Worm (Caenorhabditis elegans) whole organism, L1 larva: ENCODE data around the gene spr-2.

Source experiments
- C04F5.9 ChIP-seq: sonication (generic microtip); optimal IDR thresholded peaks from 2 replicates; lab custom pipeline; 2016; ENCODE audit warnings: missing genetic modification characterization, missing compliant biosample characterization
- C16A3.4 ChIP-seq: fragments of 150-350 bp; optimal IDR thresholded peaks from 2 replicates; lab custom pipeline; 2014; ENCODE audit warnings: missing biosample characterization, missing genetic modification characterization
- F16B12.6 ChIP-seq: fragments of 150-350 bp; optimal IDR thresholded peaks from 2 replicates; lab custom pipeline; 2014; ENCODE audit warnings: missing biosample characterization, missing genetic modification characterization
- Y116A8C.19 ChIP-seq: sonication (generic microtip); optimal IDR thresholded peaks from 2 replicates; lab custom pipeline; 2016; ENCODE audit warnings: missing compliant biosample characterization, missing genetic modification characterization, borderline replicate concordance
- alr-1 ChIP-seq: fragments of 200-800 bp; sonication (Bioruptor generic); optimal IDR thresholded peaks from 2 replicates; lab custom pipeline; 2018; ENCODE audit warnings: borderline replicate concordance, mild to moderate bottlenecking, missing genetic modification characterization, missing compliant biosample characterization
- aly-2 ChIP-seq: fragments of 150-350 bp; optimal IDR thresholded peaks from 2 replicates; lab custom pipeline; 2014; ENCODE audit warnings: missing biosample characterization, missing genetic modification characterization
- ama-1 ChIP-seq: fragments of 150-350 bp; optimal IDR thresholded peaks from 2 replicates; lab custom pipeline; 2014
- ceh-63 ChIP-seq: fragments of 200-800 bp; sonication (Bioruptor generic); optimal IDR thresholded peaks from 2 replicates; lab custom pipeline; 2018; ENCODE audit warnings: mild to moderate bottlenecking, missing genetic modification characterization, missing compliant biosample characterization
- ces-1 ChIP-seq: fragments of 150-350 bp; optimal IDR thresholded peaks from 2 replicates; lab custom pipeline; 2014; ENCODE audit warnings: missing biosample characterization, missing genetic modification reagents, missing genetic modification characterization
- efl-1 ChIP-seq, 4 experiments: fragments of 150-350 bp; optimal IDR thresholded peaks in 3 of 4; peaks in 1 of 4; 1 replicate in 1 of 4; 2 replicates in 3 of 4; lab custom pipeline; 2014; ENCODE audit warnings: missing biosample characterization in 2 of 4, missing genetic modification characterization in 2 of 4, missing genetic modification reagents in 2 of 4
- egl-27 ChIP-seq, 2 experiments: fragments of 150-350 bp in 1 of 2; sonication (generic microtip); optimal IDR thresholded peaks; 3 replicates each; lab custom pipeline; 2017 to 2018; ENCODE audit warnings: missing biosample characterization in 2 of 2, missing genetic modification characterization in 2 of 2, missing genetic modification reagents in 2 of 2
- elt-3 ChIP-seq, 6 experiments: fragments of 150-350 bp in 1 of 6; sonication (generic microtip); optimal IDR thresholded peaks; 2 replicates each; lab custom pipeline; 2017 to 2018; ENCODE audit warnings: missing biosample characterization in 6 of 6, missing genetic modification characterization in 6 of 6, inconsistent platforms in 1 of 6
- fkh-10 ChIP-seq: sonication (generic microtip); optimal IDR thresholded peaks from 2 replicates; lab custom pipeline; 2017; ENCODE audit warnings: missing biosample characterization, missing genetic modification reagents, missing genetic modification characterization
- fkh-8 ChIP-seq: sonication (generic microtip); optimal IDR thresholded peaks from 2 replicates; lab custom pipeline; 2016; ENCODE audit warnings: mild to moderate bottlenecking, missing genetic modification characterization, missing compliant biosample characterization
- fos-1 ChIP-seq: fragments of 150-350 bp; optimal IDR thresholded peaks from 2 replicates; lab custom pipeline; 2014; ENCODE audit warnings: missing biosample characterization, missing genetic modification characterization
- grh-1 ChIP-seq: fragments of 200-800 bp; sonication (Bioruptor generic); IDR thresholded peaks from 2 replicates; pipeline ENCODE4 v1.3.6; 2022; ENCODE audit warnings: missing genetic modification reagents, missing genetic modification characterization, missing compliant biosample characterization
- hlh-17 ChIP-seq: fragments of 200-800 bp; sonication (Bioruptor generic); optimal IDR thresholded peaks from 2 replicates; lab custom pipeline; 2018; ENCODE audit warnings: missing genetic modification characterization, mild to moderate bottlenecking, missing compliant biosample characterization, moderate library complexity, borderline replicate concordance
- hpl-2 ChIP-seq: fragments of 150-350 bp; optimal IDR thresholded peaks from 2 replicates; lab custom pipeline; 2014; ENCODE audit warnings: missing biosample characterization, missing genetic modification reagents, missing genetic modification characterization
- irx-1 ChIP-seq: sonication (generic microtip); optimal IDR thresholded peaks from 2 replicates; lab custom pipeline; 2016; ENCODE audit warnings: missing genetic modification characterization, missing compliant biosample characterization
- isw-1 ChIP-seq: fragments of 200-800 bp; sonication (Bioruptor generic); IDR thresholded peaks from 2 replicates; pipeline ENCODE4 v1.3.6; 2022; ENCODE audit warnings: missing genetic modification characterization, missing compliant biosample characterization
- lin-13 ChIP-seq: fragments of 150-350 bp; optimal IDR thresholded peaks from 2 replicates; lab custom pipeline; 2014; ENCODE audit warnings: missing biosample characterization, missing genetic modification reagents, missing genetic modification characterization
- lin-14 ChIP-seq: fragments of 200-800 bp; sonication (Bioruptor generic); optimal IDR thresholded peaks from 2 replicates; lab custom pipeline; 2018; ENCODE audit warnings: mild to moderate bottlenecking, missing genetic modification characterization, moderate library complexity, missing compliant biosample characterization
- lin-15B ChIP-seq: fragments of 150-350 bp; sonication (generic microtip); optimal IDR thresholded peaks from 3 replicates; lab custom pipeline; 2014; ENCODE audit warnings: missing biosample characterization, missing genetic modification characterization
- lin-39 ChIP-seq: fragments of 150-350 bp; optimal IDR thresholded peaks from 2 replicates; lab custom pipeline; 2014; ENCODE audit warnings: missing biosample characterization, missing genetic modification reagents, missing genetic modification characterization
- lir-3 ChIP-seq: sonication (generic microtip); optimal IDR thresholded peaks from 2 replicates; lab custom pipeline; 2016; ENCODE audit warnings: mild to moderate bottlenecking, missing genetic modification characterization, moderate library complexity, missing compliant biosample characterization; ENCODE audit not compliant: poor library complexity
- mdl-1 ChIP-seq, 2 experiments: fragments of 150-350 bp; optimal IDR thresholded peaks; 2 replicates each; lab custom pipeline; 2014 to 2017; ENCODE audit warnings: missing biosample characterization in 2 of 2, missing genetic modification characterization in 2 of 2, inconsistent platforms in 1 of 2
- mep-1 ChIP-seq: fragments of 150-350 bp; optimal IDR thresholded peaks from 2 replicates; lab custom pipeline; 2014; ENCODE audit warnings: missing biosample characterization, missing genetic modification characterization
- nhr-11 ChIP-seq: fragments of 150-350 bp; optimal IDR thresholded peaks from 2 replicates; lab custom pipeline; 2014; ENCODE audit warnings: missing biosample characterization, missing genetic modification characterization
- nhr-12 ChIP-seq: sonication (generic microtip); optimal IDR thresholded peaks from 2 replicates; lab custom pipeline; 2017; ENCODE audit warnings: missing biosample characterization, missing genetic modification characterization
- nhr-20 ChIP-seq: sonication (generic microtip); optimal IDR thresholded peaks from 2 replicates; lab custom pipeline; 2016; ENCODE audit warnings: mild to moderate bottlenecking, missing genetic modification characterization, missing compliant biosample characterization
- nhr-237 ChIP-seq: fragments of 150-350 bp; optimal IDR thresholded peaks from 2 replicates; lab custom pipeline; 2014; ENCODE audit warnings: missing biosample characterization, missing genetic modification characterization
- nhr-28 ChIP-seq: fragments of 150-350 bp; optimal IDR thresholded peaks from 2 replicates; lab custom pipeline; 2014; ENCODE audit warnings: missing biosample characterization, missing genetic modification characterization
- nhr-47 ChIP-seq: sonication (generic microtip); optimal IDR thresholded peaks from 2 replicates; lab custom pipeline; 2016; ENCODE audit warnings: mild to moderate bottlenecking, missing genetic modification characterization, moderate library complexity, missing compliant biosample characterization
- nhr-71 ChIP-seq: sonication (generic microtip); optimal IDR thresholded peaks from 2 replicates; lab custom pipeline; 2016; ENCODE audit warnings: mild to moderate bottlenecking, missing genetic modification characterization, moderate library complexity, missing compliant biosample characterization
- nhr-77 ChIP-seq: fragments of 150-350 bp; optimal IDR thresholded peaks from 2 replicates; lab custom pipeline; 2014; ENCODE audit warnings: missing biosample characterization, missing genetic modification characterization
- nhr-85 ChIP-seq: sonication (generic microtip); peaks from one replicate; lab custom pipeline; 2016; ENCODE audit warnings: missing genetic modification characterization, inconsistent platforms, missing compliant biosample characterization
- pax-3 ChIP-seq: fragments of 200-800 bp; sonication (Bioruptor generic); optimal IDR thresholded peaks from 2 replicates; lab custom pipeline; 2018; ENCODE audit warnings: mild to moderate bottlenecking, missing genetic modification characterization, moderate library complexity, missing compliant biosample characterization
- snu-23 ChIP-seq: sonication (generic microtip); optimal IDR thresholded peaks from 2 replicates; lab custom pipeline; 2016; ENCODE audit warnings: missing genetic modification characterization, missing compliant biosample characterization
- sox-4 ChIP-seq: sonication (generic microtip); optimal IDR thresholded peaks from 2 replicates; lab custom pipeline; 2016; ENCODE audit warnings: missing genetic modification characterization, missing compliant biosample characterization
- tbx-2 ChIP-seq: sonication (generic microtip); optimal IDR thresholded peaks from 2 replicates; lab custom pipeline; 2016; ENCODE audit warnings: missing genetic modification characterization, missing compliant biosample characterization
- unc-62 ChIP-seq: fragments of 150-350 bp; optimal IDR thresholded peaks from 2 replicates; lab custom pipeline; 2014; ENCODE audit warnings: missing biosample characterization, missing genetic modification reagents, missing genetic modification characterization
- unc-86 ChIP-seq: sonication (generic microtip); optimal IDR thresholded peaks from 2 replicates; lab custom pipeline; 2016; ENCODE audit warnings: missing genetic modification characterization, missing compliant biosample characterization
- vab-15 ChIP-seq: sonication (generic microtip); optimal IDR thresholded peaks from 2 replicates; lab custom pipeline; 2017; ENCODE audit warnings: missing genotype, mild to moderate bottlenecking, missing genetic modification characterization, missing compliant biosample characterization
- zag-1 ChIP-seq: fragments of 150-350 bp; optimal IDR thresholded peaks from 2 replicates; lab custom pipeline; 2014; ENCODE audit warnings: missing biosample characterization, missing genetic modification characterization
- zip-4 ChIP-seq: fragments of 200-800 bp; sonication (Bioruptor generic); optimal IDR thresholded peaks from 2 replicates; lab custom pipeline; 2018; ENCODE audit warnings: mild to moderate bottlenecking, missing genetic modification characterization, moderate library complexity, missing compliant biosample characterization

Gene spr-2

DNA sequence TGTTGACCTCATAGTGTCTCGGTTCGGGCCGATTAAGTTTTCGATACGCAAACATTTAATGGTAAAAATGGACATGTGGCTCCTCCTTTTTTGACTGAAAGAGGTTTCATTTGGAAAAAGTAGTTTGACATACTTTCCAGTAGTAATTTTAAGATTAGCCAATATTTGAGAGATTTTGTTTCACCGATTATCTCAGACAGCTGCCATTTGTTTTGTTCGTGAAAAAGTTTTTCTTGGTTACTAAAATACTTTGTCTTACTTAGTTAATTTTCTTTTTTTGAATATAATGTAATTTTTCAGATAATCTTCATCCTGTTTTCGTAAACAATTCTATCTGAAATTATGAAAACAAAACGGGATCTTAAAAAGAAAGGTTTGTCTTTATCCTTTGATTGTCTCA lies 5.0 kb upstream of the spr-2 start, which contains the start of gene C09G9.5:
Gene C09G9.5 (plus strand): TSS at position 301 of the 400 bp plus-strand sequence.
- no peak for TF ChIP-seq hlh-17
- no peak for TF ChIP-seq C16A3.4 (tag; lab: Kevin White, UChicago)

DNA sequence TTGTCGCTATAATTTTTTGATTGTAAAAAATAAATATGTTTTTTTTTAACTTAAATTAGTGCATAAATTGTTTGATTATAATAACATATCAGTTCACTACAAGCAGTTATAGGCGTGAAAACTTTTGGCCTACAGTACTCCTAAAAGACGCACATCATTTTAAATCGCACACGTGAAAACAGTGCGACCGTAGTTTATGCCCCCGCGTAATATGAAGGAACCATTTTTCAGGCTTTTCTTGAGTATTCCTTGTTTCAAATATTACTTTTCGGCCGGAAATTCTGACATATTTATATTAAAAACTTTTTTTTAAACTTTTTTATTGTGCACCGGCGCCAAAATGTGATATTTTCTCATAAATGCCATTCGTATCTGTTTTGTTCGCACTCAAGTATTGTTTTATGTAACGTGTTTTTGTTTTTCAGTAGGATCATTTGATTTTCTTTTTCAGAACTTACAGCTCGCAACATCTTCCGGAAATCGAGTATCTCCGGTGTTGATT lies 2.7 kb upstream of the spr-2 start, which contains the start of gene oma-1:
Gene oma-1 (plus strand): TSS at position 452 of the 502 bp plus-strand sequence.
- TF ChIP-seq fkh-8 (tag; lab: Kevin White, UChicago) (no peak), nhr-85 (peak; percentile 35)
- TF ChIP-seq, all 84 proteins: peak for 1

DNA sequence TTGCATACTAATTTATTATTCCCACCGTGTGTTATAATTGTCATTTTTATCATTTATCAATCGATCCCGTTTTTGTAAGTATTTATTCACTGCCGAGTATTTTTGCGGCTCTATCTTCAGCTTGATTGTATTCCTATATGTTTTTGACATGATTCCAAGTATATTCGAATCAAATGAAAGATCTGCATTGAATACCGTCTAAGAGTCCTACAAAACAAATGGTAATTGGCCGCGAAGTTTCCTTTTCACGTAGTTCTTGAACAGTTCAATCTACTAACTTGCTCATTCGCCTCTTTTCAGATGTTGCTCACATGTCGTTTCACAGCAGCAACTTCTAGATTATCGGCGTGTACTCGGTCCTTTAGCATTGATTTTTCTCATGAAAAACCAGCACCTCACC lies 1.3 kb downstream of the spr-2 start, which contains the start of gene C27B7.2:
Gene C27B7.2 (plus strand): TSS at position 301 of the 400 bp plus-strand sequence.
- TF ChIP-seq zag-1 (tag; lab: Kevin White, UChicago) (no peak), ama-1 (no peak), nhr-71 (no peak), mdl-1 (tag; optimal IDR thresholded peaks at IDR 0.05; lab: Kevin White, UChicago) (no peak)

DNA sequence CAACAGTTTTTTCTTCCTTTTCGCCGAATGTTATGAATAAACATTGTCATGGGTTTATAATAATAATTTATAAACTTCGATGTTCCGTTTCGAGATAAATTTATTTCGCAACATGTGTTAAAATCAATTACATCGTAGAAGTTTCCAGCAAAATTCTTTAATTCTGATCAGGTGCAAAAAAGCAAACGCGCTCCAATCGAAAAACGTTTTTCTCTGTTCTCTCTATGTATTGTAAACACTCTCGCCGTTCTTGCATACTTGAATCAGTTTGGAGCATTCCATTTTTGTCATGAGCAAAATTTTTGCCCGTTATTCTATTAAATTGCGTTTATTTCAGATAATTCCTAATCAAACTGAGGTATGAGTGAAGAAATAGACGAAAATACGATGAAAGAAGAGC lies 2.5 kb downstream of the spr-2 start, which contains the start of gene rad-54.L2:
Gene rad-54.L2 (plus strand): TSS at position 332 of the 400 bp plus-strand sequence.
- TF ChIP-seq lir-3 (no peak), lin-15B (tag; lab: Kevin White, UChicago) (peak; percentile 35), isw-1 (GFP tag; lab: Robert Waterston, UW) (no peak), unc-62 (GFP tag; lab: Kevin White, UChicago) (no peak), elt-3 (tag; optimal IDR thresholded peaks at IDR 0.05; lab: Kevin White, UChicago) (peak in 1 of 6 experiments; percentile 3), nhr-237 (tag; lab: Kevin White, UChicago) (peak; percentile 26), nhr-20 (tag; lab: Kevin White, UChicago) (peak; percentile 61), C16A3.4 (tag; lab: Kevin White, UChicago) (no peak), aly-2 (no peak), lin-14 (GFP tag; lab: Kevin White, UChicago) (peak; percentile 76), ceh-63 (GFP tag; lab: Kevin White, UChicago) (no peak), hpl-2 (GFP tag; lab: Kevin White, UChicago) (no peak), mep-1 (peak; percentile 76), tbx-2 (tag; lab: Kevin White, UChicago) (peak; percentile 29), nhr-71 (peak; percentile 58), hlh-17 (no peak), pax-3 (tag; lab: Kevin White, UChicago) (no peak), irx-1 (peak; percentile 13), nhr-77 (tag; lab: Kevin White, UChicago) (peak; percentile 10), fkh-8 (tag; lab: Kevin White, UChicago) (peak; percentile 79), efl-1 (optimal IDR thresholded peaks at IDR 0.05; lab: Kevin White, UChicago) (peak; percentile 54 to 65), efl-1 (GFP tag; optimal IDR thresholded peaks at IDR 0.05 in 1 of 2; lab: Kevin White, UChicago) (peak; percentile 65 to 93), mdl-1 (tag; optimal IDR thresholded peaks at IDR 0.05; lab: Kevin White, UChicago) (peak in 1 of 2 experiments; percentile 22), nhr-11 (tag; lab: Kevin White, UChicago) (no peak), fkh-10 (GFP tag; lab: Kevin White, UChicago) (no peak), zag-1 (tag; lab: Kevin White, UChicago) (no peak), nhr-47 (tag; lab: Kevin White, UChicago) (peak; percentile 64), ces-1 (GFP tag; lab: Kevin White, UChicago) (no peak), Y116A8C.19 (tag; lab: Kevin White, UChicago) (no peak), nhr-28 (tag; lab: Kevin White, UChicago) (no peak), alr-1 (tag; lab: Kevin White, UChicago) (no peak), snu-23 (GFP tag; lab: Kevin White, UChicago) (peak; percentile 64), sox-4 (tag; lab: Kevin White, UChicago) (no peak), vab-15 (no peak), lin-13 (peak; percentile 43), nhr-12 (no peak), fos-1 (peak; percentile 5), egl-27 (tag; optimal IDR thresholded peaks at IDR 0.05; lab: Kevin White, UChicago) (no peak), zip-4 (GFP tag; lab: Kevin White, UChicago) (peak; percentile 39), unc-86 (tag; lab: Kevin White, UChicago) (no peak), grh-1 (no peak), C04F5.9 (no peak), F16B12.6 (tag; lab: Kevin White, UChicago) (peak; percentile 12), lin-39 (tag; lab: Kevin White, UChicago) (no peak)
